Worm (Caenorhabditis elegans) whole organism, L1 larva: ENCODE data around the gene srh-178.

Source experiments
- C04F5.9 ChIP-seq: sonication (generic microtip); optimal IDR thresholded peaks from 2 replicates; lab custom pipeline; 2016; ENCODE audit warnings: missing genetic modification characterization, missing compliant biosample characterization
- C16A3.4 ChIP-seq: fragments of 150-350 bp; optimal IDR thresholded peaks from 2 replicates; lab custom pipeline; 2014; ENCODE audit warnings: missing biosample characterization, missing genetic modification characterization
- F16B12.6 ChIP-seq: fragments of 150-350 bp; optimal IDR thresholded peaks from 2 replicates; lab custom pipeline; 2014; ENCODE audit warnings: missing biosample characterization, missing genetic modification characterization
- aha-1 ChIP-seq: fragments of 150-350 bp; optimal IDR thresholded peaks from 2 replicates; lab custom pipeline; 2014; ENCODE audit warnings: missing biosample characterization, missing genetic modification characterization
- ceh-63 ChIP-seq: fragments of 200-800 bp; sonication (Bioruptor generic); optimal IDR thresholded peaks from 2 replicates; lab custom pipeline; 2018; ENCODE audit warnings: mild to moderate bottlenecking, missing genetic modification characterization, missing compliant biosample characterization
- ceh-82 ChIP-seq, 3 experiments: fragments of 150-350 bp in 1 of 3; sonication (generic microtip) in 2 of 3; optimal IDR thresholded peaks; 2 replicates each; lab custom pipeline; 2014 to 2017; ENCODE audit warnings: missing biosample characterization in 3 of 3, missing genetic modification characterization in 3 of 3
- ceh-88 ChIP-seq: fragments of 200-800 bp; sonication (Bioruptor generic); IDR thresholded peaks from 2 replicates; pipeline ENCODE4 v1.3.6; 2022; ENCODE audit warnings: missing genetic modification characterization, missing compliant biosample characterization
- ceh-90 ChIP-seq: sonication (generic microtip); optimal IDR thresholded peaks from 2 replicates; lab custom pipeline; 2016; ENCODE audit warnings: missing genetic modification characterization, missing compliant biosample characterization
- dpl-1 ChIP-seq, 3 experiments: fragments of 150-350 bp in 2 of 3; sonication (generic microtip) in 1 of 3; optimal IDR thresholded peaks; 2 replicates each; lab custom pipeline; 2014 to 2017; ENCODE audit warnings: missing biosample characterization in 3 of 3, missing genetic modification characterization in 3 of 3, missing genetic modification reagents in 3 of 3
- dsc-1 ChIP-seq: sonication (generic microtip); optimal IDR thresholded peaks from 2 replicates; lab custom pipeline; 2016; ENCODE audit warnings: mild to moderate bottlenecking, missing genetic modification characterization, missing compliant biosample characterization
- efl-1 ChIP-seq, 4 experiments: fragments of 150-350 bp; optimal IDR thresholded peaks in 3 of 4; peaks in 1 of 4; 1 replicate in 1 of 4; 2 replicates in 3 of 4; lab custom pipeline; 2014; ENCODE audit warnings: missing biosample characterization in 2 of 4, missing genetic modification characterization in 2 of 4, missing genetic modification reagents in 2 of 4
- egl-13 ChIP-seq: sonication (generic microtip); optimal IDR thresholded peaks from 2 replicates; lab custom pipeline; 2016; ENCODE audit warnings: missing genotype, missing genetic modification reagents, missing genetic modification characterization, missing compliant biosample characterization
- egl-27 ChIP-seq, 2 experiments: fragments of 150-350 bp in 1 of 2; sonication (generic microtip); optimal IDR thresholded peaks; 3 replicates each; lab custom pipeline; 2017 to 2018; ENCODE audit warnings: missing biosample characterization in 2 of 2, missing genetic modification characterization in 2 of 2, missing genetic modification reagents in 2 of 2
- elt-2 ChIP-seq: sonication (generic microtip); optimal IDR thresholded peaks from 2 replicates; lab custom pipeline; 2016; ENCODE audit warnings: missing genetic modification characterization, mild to moderate bottlenecking, inconsistent platforms, missing compliant biosample characterization, missing genetic modification reagents
- fkh-10 ChIP-seq: sonication (generic microtip); optimal IDR thresholded peaks from 2 replicates; lab custom pipeline; 2017; ENCODE audit warnings: missing biosample characterization, missing genetic modification reagents, missing genetic modification characterization
- grh-1 ChIP-seq: fragments of 200-800 bp; sonication (Bioruptor generic); IDR thresholded peaks from 2 replicates; pipeline ENCODE4 v1.3.6; 2022; ENCODE audit warnings: missing genetic modification reagents, missing genetic modification characterization, missing compliant biosample characterization
- hlh-17 ChIP-seq: fragments of 200-800 bp; sonication (Bioruptor generic); optimal IDR thresholded peaks from 2 replicates; lab custom pipeline; 2018; ENCODE audit warnings: missing genetic modification characterization, mild to moderate bottlenecking, missing compliant biosample characterization, moderate library complexity, borderline replicate concordance
- jun-1 ChIP-seq: fragments of 150-350 bp; optimal IDR thresholded peaks from 2 replicates; lab custom pipeline; 2014; ENCODE audit warnings: missing biosample characterization, missing genetic modification reagents, missing genetic modification characterization
- lin-13 ChIP-seq: fragments of 150-350 bp; optimal IDR thresholded peaks from 2 replicates; lab custom pipeline; 2014; ENCODE audit warnings: missing biosample characterization, missing genetic modification reagents, missing genetic modification characterization
- lin-14 ChIP-seq: fragments of 200-800 bp; sonication (Bioruptor generic); optimal IDR thresholded peaks from 2 replicates; lab custom pipeline; 2018; ENCODE audit warnings: mild to moderate bottlenecking, missing genetic modification characterization, moderate library complexity, missing compliant biosample characterization
- lin-35 ChIP-seq, 2 experiments: fragments of 150-350 bp; optimal IDR thresholded peaks; 2 replicates each; lab custom pipeline; 2014; ENCODE audit warnings: missing biosample characterization in 2 of 2, missing genetic modification characterization in 2 of 2, missing genetic modification reagents in 2 of 2
- lin-39 ChIP-seq: fragments of 150-350 bp; optimal IDR thresholded peaks from 2 replicates; lab custom pipeline; 2014; ENCODE audit warnings: missing biosample characterization, missing genetic modification reagents, missing genetic modification characterization
- lsy-2 ChIP-seq, 2 experiments: fragments of 150-350 bp; optimal IDR thresholded peaks; 2 replicates each; lab custom pipeline; 2014; ENCODE audit warnings: missing biosample characterization in 2 of 2, missing genetic modification characterization in 2 of 2
- mab-9 ChIP-seq: fragments of 200-800 bp; sonication (Bioruptor generic); IDR thresholded peaks from 2 replicates; pipeline ENCODE4 v1.3.6; 2022; ENCODE audit warnings: missing genetic modification reagents, missing genetic modification characterization, missing compliant biosample characterization
- mdl-1 ChIP-seq, 2 experiments: fragments of 150-350 bp; optimal IDR thresholded peaks; 2 replicates each; lab custom pipeline; 2014 to 2017; ENCODE audit warnings: missing biosample characterization in 2 of 2, missing genetic modification characterization in 2 of 2, inconsistent platforms in 1 of 2
- nhr-11 ChIP-seq: fragments of 150-350 bp; optimal IDR thresholded peaks from 2 replicates; lab custom pipeline; 2014; ENCODE audit warnings: missing biosample characterization, missing genetic modification characterization
- nhr-19 ChIP-seq: fragments of 200-800 bp; sonication (Bioruptor generic); conservative IDR thresholded peaks from 2 replicates; pipeline ENCODE4 v1.3.6; 2022; ENCODE audit warnings: missing genetic modification characterization, missing compliant biosample characterization
- nhr-20 ChIP-seq: sonication (generic microtip); optimal IDR thresholded peaks from 2 replicates; lab custom pipeline; 2016; ENCODE audit warnings: mild to moderate bottlenecking, missing genetic modification characterization, missing compliant biosample characterization
- nhr-28 ChIP-seq: fragments of 150-350 bp; optimal IDR thresholded peaks from 2 replicates; lab custom pipeline; 2014; ENCODE audit warnings: missing biosample characterization, missing genetic modification characterization
- nhr-71 ChIP-seq: sonication (generic microtip); optimal IDR thresholded peaks from 2 replicates; lab custom pipeline; 2016; ENCODE audit warnings: mild to moderate bottlenecking, missing genetic modification characterization, moderate library complexity, missing compliant biosample characterization
- snu-23 ChIP-seq: sonication (generic microtip); optimal IDR thresholded peaks from 2 replicates; lab custom pipeline; 2016; ENCODE audit warnings: missing genetic modification characterization, missing compliant biosample characterization
- sox-4 ChIP-seq: sonication (generic microtip); optimal IDR thresholded peaks from 2 replicates; lab custom pipeline; 2016; ENCODE audit warnings: missing genetic modification characterization, missing compliant biosample characterization
- swsn-7 ChIP-seq: sonication (generic microtip); optimal IDR thresholded peaks from 2 replicates; lab custom pipeline; 2016; ENCODE audit warnings: missing genetic modification characterization, missing compliant biosample characterization
- tbx-2 ChIP-seq: sonication (generic microtip); optimal IDR thresholded peaks from 2 replicates; lab custom pipeline; 2016; ENCODE audit warnings: missing genetic modification characterization, missing compliant biosample characterization
- tlp-1 ChIP-seq: fragments of 150-350 bp; optimal IDR thresholded peaks from 2 replicates; lab custom pipeline; 2014; ENCODE audit warnings: missing biosample characterization, missing genetic modification characterization
- unc-86 ChIP-seq: sonication (generic microtip); optimal IDR thresholded peaks from 2 replicates; lab custom pipeline; 2016; ENCODE audit warnings: missing genetic modification characterization, missing compliant biosample characterization
- ztf-11 ChIP-seq, 2 experiments: sonication (generic microtip); optimal IDR thresholded peaks; 2 replicates each; lab custom pipeline; 2016 to 2017; ENCODE audit warnings: missing genetic modification characterization in 2 of 2, missing biosample characterization in 1 of 2, missing compliant biosample characterization in 1 of 2

The srh-178 gene

DNA sequence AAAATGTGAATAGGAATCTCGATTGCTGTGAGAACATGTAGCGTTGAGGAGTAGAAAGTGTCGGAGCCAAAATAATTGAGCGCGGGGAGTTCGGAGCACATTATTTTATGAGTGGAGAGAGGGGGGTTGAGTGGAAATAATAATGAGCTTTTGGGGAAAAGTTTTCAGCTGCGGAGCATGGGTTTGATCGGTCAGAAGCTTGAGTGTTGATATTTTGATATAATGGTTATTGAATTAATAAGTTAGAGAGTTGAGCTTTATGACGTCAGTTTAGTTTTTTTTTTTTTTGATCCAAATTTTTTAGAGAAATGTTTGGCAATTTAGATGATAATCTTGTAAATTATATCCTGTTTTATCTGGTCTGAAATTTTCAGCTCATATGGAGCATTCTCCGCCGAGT, at the start of gene srh-178:
srh-178 (minus strand) TSS at position 101 of the 400 bp plus-strand sequence.
- TF ChIP-seq mab-9 (no peak), C16A3.4 (no peak), grh-1 (GFP tag; lab: Robert Waterston, UW) (no peak), sox-4 (no peak), lsy-2 (tag; optimal IDR thresholded peaks at IDR 0.05; lab: Kevin White, UChicago) (no peak), nhr-20 (tag; lab: Kevin White, UChicago) (no peak), dpl-1 (GFP tag; optimal IDR thresholded peaks at IDR 0.05; lab: Kevin White, UChicago) (no peak), lin-13 (GFP tag; lab: Kevin White, UChicago) (no peak), efl-1 (optimal IDR thresholded peaks at IDR 0.05; lab: Kevin White, UChicago) (no peak), efl-1 (GFP tag; optimal IDR thresholded peaks at IDR 0.05 in 1 of 2; lab: Kevin White, UChicago) (no peak)

DNA sequence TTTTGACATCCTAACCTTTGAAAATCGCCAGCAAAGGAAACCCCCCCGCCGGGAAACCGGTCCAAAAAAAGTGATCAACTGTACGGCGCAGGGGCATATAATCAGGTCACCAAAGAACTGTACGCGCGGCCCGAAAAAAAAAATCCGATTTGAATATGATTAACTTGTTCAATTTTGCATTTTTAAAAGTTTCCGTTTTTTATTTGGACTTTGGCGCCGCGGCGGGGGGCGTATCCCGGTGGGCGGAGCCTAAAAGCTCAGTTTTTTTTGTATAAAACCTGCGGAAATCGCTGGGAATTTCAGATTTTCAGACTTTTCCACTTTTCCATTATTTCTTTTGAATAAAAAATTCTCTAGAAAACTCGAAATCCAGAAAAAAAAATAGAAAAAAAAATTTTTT, 44.3 kb upstream of the srh-178 start, which contains the start of gene hmit-1.2:
hmit-1.2 (plus strand) TSS at position 301 of the 400 bp plus-strand sequence.
- no peak for TF ChIP-seq aha-1 (tag; lab: Kevin White, UChicago)
- no peak for TF ChIP-seq lsy-2 (tag; optimal IDR thresholded peaks at IDR 0.05; lab: Kevin White, UChicago)
- TF ChIP-seq C04F5.9 (tag; lab: Kevin White, UChicago), result no peak
- TF ChIP-seq nhr-71 (tag; lab: Kevin White, UChicago), result no peak
- no peak for TF ChIP-seq F16B12.6 (tag; lab: Kevin White, UChicago)
- no peak for TF ChIP-seq nhr-19 (GFP tag; lab: Robert Waterston, UW)
- TF ChIP-seq ceh-90 (tag; lab: Kevin White, UChicago), result no peak
- no peak for TF ChIP-seq sox-4
- TF ChIP-seq hlh-17 (GFP tag; lab: Kevin White, UChicago), result no peak
- no peak for TF ChIP-seq jun-1 (tag; lab: Kevin White, UChicago)
- no peak for TF ChIP-seq egl-13 (tag; lab: Kevin White, UChicago)
- no peak for TF ChIP-seq lin-14
- TF ChIP-seq tbx-2 (tag; lab: Kevin White, UChicago), result no peak
- no peak for TF ChIP-seq ceh-82 (tag; optimal IDR thresholded peaks at IDR 0.05; lab: Kevin White, UChicago)
- no peak for TF ChIP-seq tlp-1
- TF ChIP-seq, all 84 proteins: peak for 0

DNA sequence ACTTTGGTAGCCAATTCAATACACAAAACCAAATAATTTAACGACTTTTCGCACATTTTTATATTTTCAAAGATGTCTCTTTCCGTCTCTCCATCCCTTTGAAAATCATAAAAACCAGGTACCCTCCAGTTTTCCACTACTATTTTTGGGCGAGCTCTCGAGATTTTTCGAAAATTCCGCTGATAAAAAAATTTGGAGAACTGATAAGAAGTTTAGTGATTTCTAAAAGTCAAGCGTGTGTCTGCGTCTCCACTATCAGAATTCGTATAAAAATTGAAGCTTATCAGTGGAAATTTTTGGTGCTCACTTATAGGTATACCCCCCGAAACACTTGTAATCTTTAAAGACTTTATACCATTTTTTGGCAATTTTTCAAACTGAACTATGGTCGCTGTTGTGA, 36.4 kb upstream of the srh-178 start, which contains the start of gene hmit-1.1:
hmit-1.1 (plus strand) TSS at position 294 of the 400 bp plus-strand sequence.
- TF ChIP-seq unc-86 (tag; lab: Kevin White, UChicago) (no peak), elt-2 (peak; percentile 95), C16A3.4 (no peak), tlp-1 (peak; percentile 34), lin-35 (GFP tag; optimal IDR thresholded peaks at IDR 0.05; lab: Kevin White, UChicago) (peak in 1 of 2 experiments; percentile 11), ceh-88 (GFP tag; lab: Robert Waterston, UW) (no peak), nhr-11 (tag; lab: Kevin White, UChicago) (no peak), snu-23 (GFP tag; lab: Kevin White, UChicago) (no peak), swsn-7 (tag; lab: Kevin White, UChicago) (no peak), nhr-28 (tag; lab: Kevin White, UChicago) (no peak), dsc-1 (tag; lab: Kevin White, UChicago) (no peak), ceh-82 (tag; optimal IDR thresholded peaks at IDR 0.05; lab: Kevin White, UChicago) (no peak), ztf-11 (tag; optimal IDR thresholded peaks at IDR 0.05; lab: Kevin White, UChicago) (no peak), fkh-10 (GFP tag; lab: Kevin White, UChicago) (no peak), tbx-2 (tag; lab: Kevin White, UChicago) (no peak), ceh-63 (no peak), egl-27 (tag; optimal IDR thresholded peaks at IDR 0.05; lab: Kevin White, UChicago) (no peak), mdl-1 (tag; optimal IDR thresholded peaks at IDR 0.05; lab: Kevin White, UChicago) (no peak), mab-9 (no peak), egl-13 (tag; lab: Kevin White, UChicago) (no peak), lin-39 (tag; lab: Kevin White, UChicago) (no peak), efl-1 (optimal IDR thresholded peaks at IDR 0.05; lab: Kevin White, UChicago) (no peak), efl-1 (GFP tag; optimal IDR thresholded peaks at IDR 0.05 in 1 of 2; lab: Kevin White, UChicago) (peak in 1 of 2 experiments; percentile 84)
